Worm (Caenorhabditis elegans) whole organism, mixed stage, embryonic: ENCODE measurements around the gene F08F8.9.

Experiments
- M03D4.4 ChIP-seq: sonication (generic microtip); optimal IDR thresholded peaks from 2 replicates; lab custom pipeline; 2017; ENCODE audit warnings: mild to moderate bottlenecking, missing genetic modification characterization, missing compliant biosample characterization
- bed-3 ChIP-seq: fragments of 200-800 bp; sonication (Bioruptor generic); optimal IDR thresholded peaks from 3 replicates; lab custom pipeline; 2018; ENCODE audit warnings: mild to moderate bottlenecking, missing genetic modification characterization, moderate library complexity, missing compliant biosample characterization
- ceh-43 ChIP-seq: fragments of 200-800 bp; sonication (Bioruptor generic); optimal IDR thresholded peaks from 2 replicates; lab custom pipeline; 2018; ENCODE audit warnings: mild to moderate bottlenecking, missing genetic modification characterization, moderate library complexity, missing compliant biosample characterization
- ceh-83 ChIP-seq: fragments of 200-800 bp; sonication (Bioruptor generic); optimal IDR thresholded peaks from 2 replicates; lab custom pipeline; 2018; ENCODE audit warnings: mild to moderate bottlenecking, missing genetic modification characterization, missing compliant biosample characterization
- ces-1 ChIP-seq: fragments of 150-350 bp; optimal IDR thresholded peaks from 2 replicates; lab custom pipeline; 2014; ENCODE audit warnings: missing biosample characterization, missing genetic modification reagents, missing genetic modification characterization
- cnd-1 ChIP-seq: fragments of 200-800 bp; sonication (Bioruptor generic); optimal IDR thresholded peaks from 2 replicates; lab custom pipeline; 2018; ENCODE audit warnings: mild to moderate bottlenecking, missing genetic modification characterization, missing compliant biosample characterization
- elt-1 ChIP-seq: sonication (generic microtip); optimal IDR thresholded peaks from 2 replicates; lab custom pipeline; 2017; ENCODE audit warnings: missing genetic modification characterization, mild to moderate bottlenecking, missing compliant biosample characterization, antibody characterized with exemption, moderate library complexity, borderline replicate concordance; ENCODE audit not compliant: insufficient read depth
- elt-3 ChIP-seq: fragments of 150-350 bp; optimal IDR thresholded peaks from 2 replicates; lab custom pipeline; 2014; ENCODE audit warnings: missing biosample characterization, missing genetic modification characterization
- flh-1 ChIP-seq: fragments of 200-800 bp; sonication (Bioruptor generic); optimal IDR thresholded peaks from 2 replicates; lab custom pipeline; 2018; ENCODE audit warnings: mild to moderate bottlenecking, missing genetic modification characterization, moderate library complexity, missing compliant biosample characterization
- ham-2 ChIP-seq: fragments of 200-800 bp; sonication (Bioruptor generic); optimal IDR thresholded peaks from 2 replicates; lab custom pipeline; 2018; ENCODE audit warnings: mild to moderate bottlenecking, missing genetic modification characterization, missing compliant biosample characterization
- hlh-1 ChIP-seq: fragments of 150-350 bp; optimal IDR thresholded peaks from 2 replicates; lab custom pipeline; 2014; ENCODE audit warnings: missing biosample characterization, missing genetic modification reagents, missing genetic modification characterization
- lin-32 ChIP-seq: fragments of 200-800 bp; sonication (Bioruptor generic); optimal IDR thresholded peaks from 2 replicates; lab custom pipeline; 2018; ENCODE audit warnings: mild to moderate bottlenecking, missing genetic modification characterization, missing compliant biosample characterization
- lsy-2 ChIP-seq: fragments of 150-350 bp; optimal IDR thresholded peaks from 2 replicates; lab custom pipeline; 2014; ENCODE audit warnings: missing biosample characterization, missing genetic modification characterization
- mab-5 ChIP-seq: fragments of 150-350 bp; optimal IDR thresholded peaks from 2 replicates; lab custom pipeline; 2014; ENCODE audit warnings: missing biosample characterization, missing genetic modification characterization
- mep-1 ChIP-seq: fragments of 150-350 bp; optimal IDR thresholded peaks from 2 replicates; lab custom pipeline; 2017; ENCODE audit warnings: missing biosample characterization, missing genetic modification reagents, missing genetic modification characterization, inconsistent platforms
- mls-2 ChIP-seq: sonication (generic microtip); optimal IDR thresholded peaks from 2 replicates; lab custom pipeline; 2016; ENCODE audit warnings: mild to moderate bottlenecking, missing genetic modification characterization, moderate library complexity, missing compliant biosample characterization
- nhr-12 ChIP-seq: fragments of 150-350 bp; optimal IDR thresholded peaks from 2 replicates; lab custom pipeline; 2014; ENCODE audit warnings: missing biosample characterization, missing genetic modification characterization
- nhr-2 ChIP-seq: fragments of 150-350 bp; optimal IDR thresholded peaks from 2 replicates; lab custom pipeline; 2014; ENCODE audit warnings: missing biosample characterization, missing genetic modification characterization
- nhr-237 ChIP-seq: fragments of 150-350 bp; optimal IDR thresholded peaks from 2 replicates; lab custom pipeline; 2014; ENCODE audit warnings: missing biosample characterization, missing genetic modification characterization
- nhr-28 ChIP-seq: fragments of 150-350 bp; optimal IDR thresholded peaks from 2 replicates; lab custom pipeline; 2014; ENCODE audit warnings: missing biosample characterization, missing genetic modification characterization
- nhr-76 ChIP-seq: sonication (generic microtip); optimal IDR thresholded peaks from 2 replicates; lab custom pipeline; 2017; ENCODE audit warnings: missing biosample characterization, missing genetic modification characterization
- pha-4 ChIP-seq: fragments of 150-350 bp; optimal IDR thresholded peaks from 2 replicates; lab custom pipeline; 2018; ENCODE audit warnings: missing biosample characterization, missing genetic modification reagents, missing genetic modification characterization
- sem-2 ChIP-seq: fragments of 200-800 bp; sonication (Bioruptor generic); optimal IDR thresholded peaks from 2 replicates; lab custom pipeline; 2018; ENCODE audit warnings: mild to moderate bottlenecking, missing genetic modification characterization, missing compliant biosample characterization
- sptf-1 ChIP-seq: sonication (generic microtip); optimal IDR thresholded peaks from 2 replicates; lab custom pipeline; 2017; ENCODE audit warnings: mild to moderate bottlenecking, missing genetic modification characterization, moderate library complexity, missing compliant biosample characterization
- unc-120 ChIP-seq: sonication (generic microtip); optimal IDR thresholded peaks from 2 replicates; lab custom pipeline; 2017; ENCODE audit warnings: missing genetic modification characterization, missing compliant biosample characterization; ENCODE audit not compliant: poor library complexity, severe bottlenecking
- unc-39 ChIP-seq: fragments of 150-350 bp; optimal IDR thresholded peaks from 2 replicates; lab custom pipeline; 2014; ENCODE audit warnings: missing biosample characterization, missing genetic modification characterization
- unc-62 ChIP-seq: fragments of 150-350 bp; optimal IDR thresholded peaks from 2 replicates; lab custom pipeline; 2014; ENCODE audit warnings: missing biosample characterization, missing genetic modification reagents, missing genetic modification characterization
- zip-8 ChIP-seq: fragments of 150-350 bp; optimal IDR thresholded peaks from 2 replicates; lab custom pipeline; 2014; ENCODE audit warnings: missing biosample characterization, missing genetic modification characterization

F08F8.9 gene

ce11 chrIII:7370569-7370968, 16.8 kb upstream of the F08F8.9 start:
- no peak for TF ChIP-seq mab-5 (tag; lab: Kevin White, UChicago)
- TF ChIP-seq sptf-1: no peak
- TF ChIP-seq ham-2: no peak

- TF ChIP-seq nhr-28 (tag; lab: Kevin White, UChicago) (no peak), nhr-237 (tag; lab: Kevin White, UChicago) (no peak), nhr-2 (no peak), elt-3 (tag; lab: Kevin White, UChicago) (no peak)
Observed at ce11 chrIII:7369394-7370024, 15.7 kb upstream of the F08F8.9 start.

ce11 chrIII:7367012-7367760, 13.4 kb upstream of the F08F8.9 start, which contains the start of the genes T20B12.5 and T20B12.4:
TSS of gene T20B12.5 (minus strand) at chrIII:7367112.
TSS of gene T20B12.4 (plus strand) at chrIII:7367710.
- TF ChIP-seq pha-4 (tag; lab: Kevin White, UChicago) (no peak), ceh-83 (no peak), flh-1 (GFP tag; lab: Kevin White, UChicago) (no peak), nhr-76 (no peak), nhr-2 (no peak), cnd-1 (tag; lab: Kevin White, UChicago) (no peak), elt-1 (tag; lab: Kevin White, UChicago) (no peak), mls-2 (tag; lab: Kevin White, UChicago) (no peak), bed-3 (GFP tag; lab: Kevin White, UChicago) (no peak), nhr-12 (no peak), mep-1 (tag; lab: Kevin White, UChicago) (no peak), nhr-237 (tag; lab: Kevin White, UChicago) (no peak), M03D4.4 (tag; lab: Kevin White, UChicago) (no peak), sem-2 (GFP tag; lab: Kevin White, UChicago) (no peak), lin-32 (GFP tag; lab: Kevin White, UChicago) (no peak), sptf-1 (no peak), unc-39 (tag; lab: Kevin White, UChicago) (no peak), ceh-43 (GFP tag; lab: Kevin White, UChicago) (no peak)
- TF ChIP-seq, all 35 proteins: peak for 0

ce11 chrIII:7365602-7366001, 11.8 kb upstream of the F08F8.9 start, which contains the start of gene F08F8.11:
TSS of gene F08F8.11 (plus strand) at chrIII:7365902.
- no peak for TF ChIP-seq sem-2 (GFP tag; lab: Kevin White, UChicago)
- TF ChIP-seq M03D4.4 (tag; lab: Kevin White, UChicago): no peak
- TF ChIP-seq unc-120 (tag; lab: Kevin White, UChicago): no peak
- TF ChIP-seq nhr-237 (tag; lab: Kevin White, UChicago): no peak
- no peak for TF ChIP-seq nhr-28 (tag; lab: Kevin White, UChicago)
- TF ChIP-seq ceh-43 (GFP tag; lab: Kevin White, UChicago): no peak
- TF ChIP-seq ceh-83: no peak
- TF ChIP-seq bed-3 (GFP tag; lab: Kevin White, UChicago): no peak
- no peak for TF ChIP-seq ham-2

- TF ChIP-seq lsy-2 (tag; lab: Kevin White, UChicago) (peak; percentile 64), bed-3 (GFP tag; lab: Kevin White, UChicago) (no peak), nhr-28 (tag; lab: Kevin White, UChicago) (no peak), ces-1 (GFP tag; lab: Kevin White, UChicago) (peak; percentile 45), mep-1 (tag; lab: Kevin White, UChicago) (peak; percentile 44)
Observed at ce11 chrIII:7359037-7359548, 5.3 kb upstream of the F08F8.9 start, which contains the start of the genes eco-1 and hmgr-1. TSS of gene eco-1 (minus strand) at chrIII:7359095. TSS of gene hmgr-1 (plus strand) at chrIII:7359498.

ce11 chrIII:7358627-7359026, 4.9 kb upstream of the F08F8.9 start:
- no peak for TF ChIP-seq hlh-1
- no peak for TF ChIP-seq elt-3 (tag; lab: Kevin White, UChicago)
- no peak for TF ChIP-seq unc-62
- TF ChIP-seq ces-1 (GFP tag; lab: Kevin White, UChicago): no peak
- no peak for TF ChIP-seq zip-8
